Fruit fly (Drosophila melanogaster) whole organism, embryonic: ENCODE measurements around the gene Pvf2.

Experiments used
- Asciz ChIP-seq: fragments of 200-800 bp; sonication (Bioruptor generic); optimal IDR thresholded peaks from 2 replicates; lab custom pipeline; 2017; ENCODE audit warnings: missing biosample characterization, mild to moderate bottlenecking, missing genetic modification characterization, missing genetic modification reagents
- BEAF-32 ChIP-seq: fragments of 200-800 bp; sonication (Bioruptor generic); optimal IDR thresholded peaks from 3 replicates; lab custom pipeline; 2017; ENCODE audit warnings: missing biosample characterization, missing genetic modification characterization, mild to moderate bottlenecking, moderate library complexity, missing genetic modification reagents
- Blimp-1 ChIP-seq: fragments of 200-800 bp; sonication (Bioruptor generic); optimal IDR thresholded peaks from 3 replicates; lab custom pipeline; 2018; ENCODE audit warnings: missing biosample characterization, missing genetic modification characterization, mild to moderate bottlenecking, moderate library complexity, missing genetic modification reagents
- CG10366 ChIP-seq: fragments of 200-800 bp; sonication (Bioruptor generic); IDR thresholded peaks from 2 replicates; pipeline ENCODE4 v1.3.6; 2022; ENCODE audit warnings: missing biosample characterization, missing genetic modification characterization
- CG11560 ChIP-seq: fragments of 200-800 bp; sonication (Bioruptor generic); IDR thresholded peaks from 3 replicates; pipeline ENCODE4 v1.3.6; 2022; ENCODE audit warnings: missing biosample characterization, missing genetic modification characterization
- CG11696 ChIP-seq: fragments of 200-800 bp; sonication (Bioruptor generic); IDR thresholded peaks from 2 replicates; pipeline ENCODE4 v1.3.6; 2022; ENCODE audit warnings: missing biosample characterization, missing genetic modification characterization
- CG12299 ChIP-seq: fragments of 200-800 bp; sonication (Bioruptor generic); optimal IDR thresholded peaks from 2 replicates; lab custom pipeline; 2018; ENCODE audit warnings: missing biosample characterization, mild to moderate bottlenecking, missing genetic modification characterization
- CG12769 ChIP-seq: fragments of 200-800 bp; sonication (Bioruptor generic); optimal IDR thresholded peaks from 2 replicates; lab custom pipeline; 2019; ENCODE audit warnings: missing biosample characterization, mild to moderate bottlenecking, missing genetic modification characterization, moderate library complexity
- CG12942 ChIP-seq: fragments of 200-800 bp; sonication (Bioruptor generic); optimal IDR thresholded peaks from 3 replicates; lab custom pipeline; 2016; ENCODE audit warnings: missing biosample characterization, missing genetic modification characterization
- CG17568 ChIP-seq: fragments of 200-800 bp; sonication (Bioruptor generic); optimal IDR thresholded peaks from 2 replicates; lab custom pipeline; 2018; ENCODE audit warnings: missing biosample characterization, mild to moderate bottlenecking, missing genetic modification characterization, moderate library complexity
- CG18599 ChIP-seq: fragments of 200-800 bp; sonication (Bioruptor generic); optimal IDR thresholded peaks from 3 replicates; lab custom pipeline; 2017; ENCODE audit warnings: missing biosample characterization, missing genetic modification characterization, mild to moderate bottlenecking, moderate library complexity, missing genetic modification reagents
- CG2129 ChIP-seq: fragments of 200-800 bp; sonication (Bioruptor generic); IDR thresholded peaks from 2 replicates; pipeline ENCODE4 v1.3.6; 2022; ENCODE audit warnings: missing biosample characterization, missing genetic modification characterization; ENCODE audit not compliant: partially characterized antibody
- CG2875 ChIP-seq: fragments of 200-800 bp; sonication (Bioruptor generic); optimal IDR thresholded peaks from 2 replicates; lab custom pipeline; 2017; ENCODE audit warnings: missing biosample characterization, mild to moderate bottlenecking, missing genetic modification characterization, missing genetic modification reagents
- CG33557 ChIP-seq: fragments of 200-800 bp; sonication (Bioruptor generic); optimal IDR thresholded peaks from 2 replicates; lab custom pipeline; 2019; ENCODE audit warnings: missing biosample characterization, mild to moderate bottlenecking, missing genetic modification characterization, moderate library complexity
- CG3838 ChIP-seq: fragments of 200-800 bp; sonication (Bioruptor generic); optimal IDR thresholded peaks from 3 replicates; lab custom pipeline; 2016; ENCODE audit warnings: missing biosample characterization, missing genetic modification characterization
- CG42726 ChIP-seq: fragments of 200-800 bp; sonication (Bioruptor generic); IDR thresholded peaks from 2 replicates; pipeline ENCODE4 v1.3.6; 2022; ENCODE audit warnings: missing biosample characterization, missing genetic modification characterization; ENCODE audit not compliant: partially characterized antibody
- CG7271 ChIP-seq: fragments of 200-800 bp; sonication (Bioruptor generic); optimal IDR thresholded peaks from 2 replicates; lab custom pipeline; 2018; ENCODE audit warnings: missing biosample characterization, mild to moderate bottlenecking, missing genetic modification characterization, moderate library complexity
- CG7372 ChIP-seq: fragments of 200-800 bp; sonication (Bioruptor generic); IDR thresholded peaks from 2 replicates; pipeline ENCODE4 v1.3.6; 2022; ENCODE audit warnings: missing biosample characterization, missing genetic modification characterization
- CG7556 ChIP-seq: fragments of 200-800 bp; sonication (Bioruptor generic); optimal IDR thresholded peaks from 2 replicates; lab custom pipeline; 2017; ENCODE audit warnings: missing biosample characterization, mild to moderate bottlenecking, missing genetic modification characterization
- CG7745 ChIP-seq: fragments of 200-800 bp; sonication (Bioruptor generic); optimal IDR thresholded peaks from 2 replicates; lab custom pipeline; 2018; ENCODE audit warnings: missing biosample characterization, mild to moderate bottlenecking, missing genetic modification characterization, moderate library complexity
- CG7928 ChIP-seq: fragments of 200-800 bp; sonication (Bioruptor generic); optimal IDR thresholded peaks from 2 replicates; lab custom pipeline; 2017; ENCODE audit warnings: missing biosample characterization, mild to moderate bottlenecking, missing genetic modification characterization
- CG8089 ChIP-seq: fragments of 200-800 bp; sonication (Bioruptor generic); optimal IDR thresholded peaks from 3 replicates; lab custom pipeline; 2016; ENCODE audit warnings: missing biosample characterization, missing genetic modification characterization
- Dbx ChIP-seq: fragments of 200-800 bp; sonication (Bioruptor generic); IDR thresholded peaks from 3 replicates; pipeline ENCODE4 v1.3.6; 2022; ENCODE audit warnings: missing biosample characterization, missing genetic modification characterization
- E2f1 ChIP-seq: fragments of 200-800 bp; sonication (Bioruptor generic); IDR thresholded peaks from 2 replicates; pipeline ENCODE4 v1.3.6; 2022; ENCODE audit warnings: missing biosample characterization, missing genetic modification characterization
- Gsc ChIP-seq: fragments of 200-800 bp; sonication (Bioruptor generic); IDR thresholded peaks from 2 replicates; pipeline ENCODE4 v1.3.6; 2022; ENCODE audit warnings: missing biosample characterization, missing genetic modification characterization
- Hand ChIP-seq: fragments of 200-800 bp; sonication (Bioruptor generic); optimal IDR thresholded peaks from 2 replicates; lab custom pipeline; 2017; ENCODE audit warnings: mild to moderate bottlenecking, missing biosample characterization, missing genetic modification reagents, missing genetic modification characterization
- Hmx ChIP-seq: fragments of 200-800 bp; sonication (Bioruptor generic); optimal IDR thresholded peaks from 2 replicates; lab custom pipeline; 2016; ENCODE audit warnings: missing biosample characterization, missing genetic modification characterization
- Hr3 ChIP-seq: fragments of 200-800 bp; sonication (Bioruptor generic); optimal IDR thresholded peaks from 3 replicates; lab custom pipeline; 2016; ENCODE audit warnings: missing biosample characterization, missing genetic modification characterization
- Rx ChIP-seq: fragments of 200-800 bp; sonication (Bioruptor generic); IDR thresholded peaks from 2 replicates; pipeline ENCODE4 v1.3.6; 2022; ENCODE audit warnings: missing biosample characterization, missing genetic modification characterization
- Side ChIP-seq: fragments of 200-800 bp; sonication (Bioruptor generic); optimal IDR thresholded peaks from 2 replicates; lab custom pipeline; 2016; ENCODE audit warnings: missing biosample characterization, missing genetic modification characterization
- Sry-δ ChIP-seq: fragments of 200-800 bp; sonication (Bioruptor generic); optimal IDR thresholded peaks from 2 replicates; lab custom pipeline; 2016; ENCODE audit warnings: missing biosample characterization, missing genetic modification characterization
- Vsx1 ChIP-seq: fragments of 200-800 bp; sonication (Bioruptor generic); optimal IDR thresholded peaks from 2 replicates; lab custom pipeline; 2017; ENCODE audit warnings: missing biosample characterization, mild to moderate bottlenecking, missing genetic modification characterization, missing genetic modification reagents
- ap ChIP-seq: fragments of 200-800 bp; sonication (Bioruptor generic); IDR thresholded peaks from 2 replicates; pipeline ENCODE4 v1.3.6; 2022; ENCODE audit warnings: missing biosample characterization, missing genetic modification characterization
- btn ChIP-seq: fragments of 200-800 bp; sonication (Bioruptor generic); optimal IDR thresholded peaks from 2 replicates; lab custom pipeline; 2016; ENCODE audit warnings: missing biosample characterization, missing genetic modification characterization
- cato ChIP-seq: fragments of 200-800 bp; sonication (Bioruptor generic); optimal IDR thresholded peaks from 2 replicates; lab custom pipeline; 2016; ENCODE audit warnings: missing biosample characterization, missing genetic modification characterization, borderline replicate concordance
- chinmo ChIP-seq: fragments of 200-800 bp; sonication (Bioruptor generic); IDR thresholded peaks from 4 replicates; pipeline ENCODE4 v1.3.6; 2022; ENCODE audit warnings: missing biosample characterization, missing genetic modification characterization; ENCODE audit not compliant: partially characterized antibody
- emc ChIP-seq: fragments of 200-800 bp; sonication (Bioruptor generic); optimal IDR thresholded peaks from 2 replicates; lab custom pipeline; 2016; ENCODE audit warnings: missing biosample characterization, missing genetic modification characterization
- en ChIP-seq: fragments of 200-800 bp; sonication (Bioruptor generic); optimal IDR thresholded peaks from 2 replicates; lab custom pipeline; 2016; ENCODE audit warnings: missing biosample characterization, missing genetic modification characterization
- hth ChIP-seq: fragments of >200 bp; optimal IDR thresholded peaks from 2 replicates; lab custom pipeline; 2017; ENCODE audit warnings: inconsistent platforms
- nau ChIP-seq: fragments of 200-800 bp; sonication (Bioruptor generic); optimal IDR thresholded peaks from 3 replicates; lab custom pipeline; 2017; ENCODE audit warnings: missing biosample characterization, mild to moderate bottlenecking, missing genetic modification characterization, missing genetic modification reagents
- oc ChIP-seq: fragments of 200-800 bp; sonication (Bioruptor generic); optimal IDR thresholded peaks from 2 replicates; lab custom pipeline; 2018; ENCODE audit warnings: missing biosample characterization, mild to moderate bottlenecking, missing genetic modification characterization, moderate library complexity
- peb ChIP-seq: fragments of 200-800 bp; sonication (Bioruptor generic); IDR thresholded peaks from 2 replicates; pipeline ENCODE4 v1.3.6; 2022; ENCODE audit warnings: missing biosample characterization, missing genetic modification characterization
- pum ChIP-seq: fragments of 200-800 bp; sonication (Bioruptor generic); optimal IDR thresholded peaks from 2 replicates; lab custom pipeline; 2016; ENCODE audit warnings: missing biosample characterization, missing genetic modification characterization
- rib ChIP-seq: fragments of 200-800 bp; sonication (Bioruptor generic); IDR thresholded peaks from 2 replicates; pipeline ENCODE4 v1.3.6; 2022; ENCODE audit warnings: missing biosample characterization, missing genetic modification characterization
- sc ChIP-seq, 3 experiments: fragments of >200 bp in 2 of 3; fragments of 200-800 bp in 1 of 3; sonication (Bioruptor generic) in 1 of 3; optimal IDR thresholded peaks; 2 replicates in 2 of 3; 3 replicates in 1 of 3; lab custom pipeline; 2017; ENCODE audit warnings: mild to moderate bottlenecking in 1 of 3, missing biosample characterization in 1 of 3, missing genetic modification characterization in 1 of 3, missing genetic modification reagents in 1 of 3
- sens ChIP-seq: fragments of 200-800 bp; sonication (Bioruptor generic); peaks from one replicate; lab custom pipeline; 2016; ENCODE audit warnings: missing biosample characterization, missing genetic modification characterization
- ttk ChIP-seq: fragments of 200-800 bp; sonication (Bioruptor generic); IDR thresholded peaks from 2 replicates; pipeline ENCODE4 v2.1.2; 2022; ENCODE audit warnings: missing biosample characterization, missing genetic modification characterization
- vnd ChIP-seq: fragments of 200-800 bp; sonication (Bioruptor generic); IDR thresholded peaks from 3 replicates; pipeline ENCODE4 v1.3.6; 2022; ENCODE audit warnings: missing biosample characterization, missing genetic modification characterization; ENCODE audit not compliant: partially characterized antibody
- vvl ChIP-seq: fragments of 200-800 bp; sonication (Bioruptor generic); IDR thresholded peaks from 2 replicates; pipeline ENCODE4 v1.3.6; 2022; ENCODE audit warnings: missing biosample characterization, missing genetic modification characterization
- zf30C ChIP-seq: fragments of 200-800 bp; sonication (Bioruptor generic); optimal IDR thresholded peaks from 3 replicates; lab custom pipeline; 2018; ENCODE audit warnings: missing biosample characterization, mild to moderate bottlenecking, missing genetic modification characterization

Gene Pvf2

dm6 chr2L:7123695-7124094 is 39.3 kb upstream of the Pvf2 start (continued):
- TF ChIP-seq Hmx (GFP tag; lab: Kevin White, UChicago): no peak
- TF ChIP-seq sc (optimal IDR thresholded peaks at IDR 0.05; lab: Kevin White, UChicago): no peak
- TF ChIP-seq sc (GFP tag; optimal IDR thresholded peaks at IDR 0.05; lab: Kevin White, UChicago): peak; percentile 71
- peak; percentile 47 for TF ChIP-seq cato (GFP tag; lab: Kevin White, UChicago)
- TF ChIP-seq CG7745 (tag; lab: Kevin White, UChicago): peak; percentile 43
- TF ChIP-seq Dbx: no peak
- peak; percentile 61 for TF ChIP-seq en (GFP tag; lab: Kevin White, UChicago)
- no peak for TF ChIP-seq Hand (GFP tag; lab: Kevin White, UChicago)
- TF ChIP-seq rib (GFP tag; lab: Robert Waterston, UW): 0 out of 2 replicates have a peak, but pooled peaks have one; percentile 20
- no peak for TF ChIP-seq Vsx1
- peak; percentile 64 for TF ChIP-seq CG18599
- TF ChIP-seq BEAF-32 (GFP tag; lab: Kevin White, UChicago): no peak
- no peak for TF ChIP-seq CG7372 (GFP tag; lab: Robert Waterston, UW)
- TF ChIP-seq CG7271: no peak
- TF ChIP-seq CG7556: peak; percentile 72
- 0 out of 2 replicates have a peak, but pooled peaks have one; percentile 46 for TF ChIP-seq CG11696 (GFP tag; lab: Robert Waterston, UW)
- no peak for TF ChIP-seq CG12299 (tag; lab: Kevin White, UChicago)
- peak; percentile 81 for TF ChIP-seq CG8089
- TF ChIP-seq CG42726 (GFP tag; lab: Robert Waterston, UW): no peak
- peak; percentile 43 for TF ChIP-seq CG12769 (tag; lab: Kevin White, UChicago)
- peak; percentile 80 for TF ChIP-seq oc (tag; lab: Kevin White, UChicago)
- peak; percentile 62 for TF ChIP-seq Rx (GFP tag; lab: Robert Waterston, UW)
- TF ChIP-seq Asciz (GFP tag; lab: Kevin White, UChicago): peak; percentile 66
- no peak for TF ChIP-seq chinmo (GFP tag; lab: Robert Waterston, UW)
- peak; percentile 11 for TF ChIP-seq CG3838 (GFP tag; lab: Kevin White, UChicago)
- TF ChIP-seq emc (GFP tag; lab: Kevin White, UChicago): peak; percentile 9
- peak; percentile 87 for TF ChIP-seq Blimp-1 (GFP tag; lab: Kevin White, UChicago)
- no peak for TF ChIP-seq hth (lab: Kevin White, UChicago)
- peak; percentile 77 for TF ChIP-seq CG2875 (GFP tag; lab: Kevin White, UChicago)
- peak; percentile 30; the same call in 1 of the 3 replicates for TF ChIP-seq CG11560 (tag; lab: Robert Waterston, UW)
- no peak for TF ChIP-seq Gsc
- peak; percentile 75 for TF ChIP-seq Side (GFP tag; lab: Kevin White, UChicago)
- TF ChIP-seq CG33557 (GFP tag; lab: Kevin White, UChicago): peak; percentile 86
- TF ChIP-seq CG7928 (GFP tag; lab: Kevin White, UChicago): no peak
- no peak for TF ChIP-seq vnd (GFP tag; lab: Robert Waterston, UW)
- TF ChIP-seq pum (GFP tag; lab: Kevin White, UChicago): peak; percentile 83
- TF ChIP-seq ttk (GFP tag; lab: Robert Waterston, UW): peak; percentile 70
- TF ChIP-seq E2f1 (GFP tag; lab: Robert Waterston, UW): peak; percentile 78
- peak; percentile 73 for TF ChIP-seq Hr3 (GFP tag; lab: Kevin White, UChicago)
- TF ChIP-seq peb: peak; percentile 70
- peak; percentile 64 for TF ChIP-seq CG12942
- TF ChIP-seq vvl (GFP tag; lab: Robert Waterston, UW): peak; percentile 90
- TF ChIP-seq CG2129 (GFP tag; lab: Robert Waterston, UW): no peak
- TF ChIP-seq Sry-δ (GFP tag; lab: Kevin White, UChicago): peak; percentile 51
- TF ChIP-seq btn (GFP tag; lab: Kevin White, UChicago): peak; percentile 82
- peak; percentile 55 for TF ChIP-seq nau (GFP tag; lab: Kevin White, UChicago)
- peak; percentile 68 for TF ChIP-seq zf30C
- peak; percentile 54 for TF ChIP-seq ap (GFP tag; lab: Robert Waterston, UW)
- peak; percentile 59 for TF ChIP-seq CG17568
- TF ChIP-seq sens (GFP tag; lab: Kevin White, UChicago): peak; percentile 98
- peak; percentile 63 for TF ChIP-seq CG10366
